Fruit fly (Drosophila melanogaster): ENCODE measurements around the gene CG32371.

- TF ChIP-seq CG8478 (optimal IDR thresholded peaks at IDR 0.05), result no peak
- TF ChIP-seq CTCF (optimal IDR thresholded peaks at IDR 0.05), result no peak
These were observed 49.4 kb downstream of the CG32371 start, which contains the start of gene Mcad for dm6 chr3L:7718561-7719417.

All from S2 (cell line).